Worm (Caenorhabditis elegans) whole organism, L2 larva: ENCODE results near the gene T05H4.15.

Experiments used
- alr-1 ChIP-seq: fragments of 150-350 bp; optimal IDR thresholded peaks from 2 replicates; lab custom pipeline; 2014; ENCODE audit warnings: missing biosample characterization, missing genetic modification characterization
- ceh-16 ChIP-seq: fragments of 150-350 bp; optimal IDR thresholded peaks from 2 replicates; lab custom pipeline; 2014; ENCODE audit warnings: missing biosample characterization, missing genetic modification characterization
- elt-3 ChIP-seq: sonication (generic microtip); optimal IDR thresholded peaks from 2 replicates; lab custom pipeline; 2017; ENCODE audit warnings: missing biosample characterization, missing genetic modification characterization
- mdl-1 ChIP-seq, 2 experiments: fragments of 150-350 bp in 1 of 2; sonication (generic microtip) in 1 of 2; optimal IDR thresholded peaks; 2 replicates each; lab custom pipeline; 2017; ENCODE audit warnings: missing biosample characterization in 2 of 2, missing genetic modification characterization in 2 of 2
- unc-62 ChIP-seq: fragments of 150-350 bp; optimal IDR thresholded peaks from 2 replicates; lab custom pipeline; 2014; ENCODE audit warnings: missing biosample characterization, missing genetic modification reagents, missing genetic modification characterization
- ztf-4 ChIP-seq: fragments of 150-350 bp; optimal IDR thresholded peaks from 2 replicates; lab custom pipeline; 2014; ENCODE audit warnings: missing biosample characterization, missing genetic modification characterization

ce11 chrV:6411161-6411560, 30.4 kb downstream of the T05H4.15 start:
- TF ChIP-seq ceh-16 (tag; lab: Kevin White, UChicago) (no peak), alr-1 (no peak), ztf-4 (tag; lab: Kevin White, UChicago) (no peak), elt-3 (tag; lab: Kevin White, UChicago) (no peak), mdl-1 (tag; optimal IDR thresholded peaks at IDR 0.05; lab: Kevin White, UChicago) (peak in 1 of 2 experiments; percentile 26), unc-62 (no peak)
